Worm (Caenorhabditis elegans): ENCODE measurements around the gene kin-9.

Gene kin-9

DNA sequence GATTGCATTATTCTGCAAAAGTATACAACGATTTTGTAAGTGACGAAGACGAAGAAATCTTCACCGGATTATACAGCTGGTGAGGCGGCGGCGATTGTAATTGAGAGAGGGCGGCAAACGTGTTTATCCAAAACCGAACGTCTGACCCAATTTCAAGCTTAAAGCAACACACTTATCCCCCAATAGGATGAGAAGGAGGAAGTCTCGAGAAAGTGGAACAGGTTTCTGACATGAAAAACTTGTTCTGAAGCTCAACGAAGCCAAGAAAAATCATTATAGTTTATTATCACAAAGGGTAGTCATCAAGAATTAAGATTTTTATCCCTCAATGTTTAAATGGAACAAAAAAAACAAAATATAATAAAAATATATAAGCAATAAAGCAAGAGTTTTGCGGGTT, 14.1 kb upstream of the kin-9 start, which contains the start of gene spp-13:
Gene spp-13 (minus strand): TSS at position 143 of the 400 bp plus-strand sequence.
- TF ChIP-seq blmp-1 (tag; optimal IDR thresholded peaks at IDR 0.05) (peak; percentile 56), zag-1 (tag; optimal IDR thresholded peaks at IDR 0.05) (no peak)

DNA sequence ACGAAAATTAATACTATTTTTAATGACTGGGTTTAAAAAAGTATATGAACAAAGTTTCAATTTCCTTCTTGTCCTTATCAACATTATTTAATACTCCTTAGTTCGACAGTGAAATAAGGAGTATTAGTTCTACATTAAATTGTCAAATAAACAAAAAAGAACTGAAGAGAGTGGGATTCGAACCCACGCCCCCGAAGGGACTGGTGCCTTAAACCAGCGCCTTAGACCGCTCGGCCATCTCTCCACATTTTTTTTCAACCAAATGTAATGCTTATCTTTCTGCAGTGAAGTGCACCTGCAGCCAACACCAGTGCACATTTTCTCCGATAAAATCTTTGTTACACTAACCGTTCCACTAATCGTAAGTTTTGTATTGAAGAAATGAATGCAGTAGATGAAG, 13.2 kb upstream of the kin-9 start:
- TF ChIP-seq Y116A8C.19 (tag; optimal IDR thresholded peaks at IDR 0.05; ENCODE audit: borderline replicate concordance) (no peak), nhr-12 (tag; optimal IDR thresholded peaks at IDR 0.05) (no peak), pqm-1 (tag; optimal IDR thresholded peaks at IDR 0.05) (no peak), nhr-76 (tag; optimal IDR thresholded peaks at IDR 0.05) (no peak), lin-35 (GFP tag; optimal IDR thresholded peaks at IDR 0.05) (peak in 1 of 2 experiments; percentile 26), grh-1 (GFP tag; IDR thresholded peaks at IDR 0.05) (no peak), nhr-19 (GFP tag; conservative IDR thresholded peaks at IDR 0.05) (no peak), lir-3 (tag; optimal IDR thresholded peaks at IDR 0.05; ENCODE audit: poor library complexity) (peak; percentile 17), ztf-4 (tag; optimal IDR thresholded peaks at IDR 0.05) (no peak), ceh-90 (tag; optimal IDR thresholded peaks at IDR 0.05) (no peak), ces-1 (GFP tag; optimal IDR thresholded peaks at IDR 0.05) (no peak), dsc-1 (tag; optimal IDR thresholded peaks at IDR 0.05) (no peak), nhr-71 (tag; optimal IDR thresholded peaks at IDR 0.05) (peak; percentile 2), fos-1 (tag; optimal IDR thresholded peaks at IDR 0.05) (no peak), isw-1 (GFP tag; IDR thresholded peaks at IDR 0.05) (no peak), nhr-85 (tag) (peak; percentile 62), lin-14 (GFP tag; optimal IDR thresholded peaks at IDR 0.05) (no peak), nhr-20 (tag; optimal IDR thresholded peaks at IDR 0.05) (peak; percentile 10), nhr-84 (tag; optimal IDR thresholded peaks at IDR 0.05) (no peak), ceh-88 (GFP tag; IDR thresholded peaks at IDR 0.05) (no peak), rnt-1 (tag; optimal IDR thresholded peaks at IDR 0.05) (peak; percentile 7), tlp-1 (tag; optimal IDR thresholded peaks at IDR 0.05) (no peak), ets-5 (GFP tag; IDR thresholded peaks at IDR 0.05) (no peak), hlh-17 (GFP tag; optimal IDR thresholded peaks at IDR 0.05; ENCODE audit: borderline replicate concordance) (no peak)

ce11 chrX:8421594-8421993, 10.9 kb upstream of the kin-9 start:
- TF ChIP-seq lsy-2 (tag; optimal IDR thresholded peaks at IDR 0.05) (no peak), alr-1 (tag; optimal IDR thresholded peaks at IDR 0.05; ENCODE audit: borderline replicate concordance) (peak; percentile 77), ceh-8 (GFP tag; optimal IDR thresholded peaks at IDR 0.05) (no peak), ets-5 (GFP tag; IDR thresholded peaks at IDR 0.05) (no peak)

ce11 chrX:8422020-8422419, 10.4 kb upstream of the kin-9 start, which contains the start of gene tag-123:
TSS of gene tag-123 (minus strand) at chrX:8422055.
- TF ChIP-seq nhr-76 (tag; optimal IDR thresholded peaks at IDR 0.05) (no peak), snpc-4 (tag; optimal IDR thresholded peaks at IDR 0.05) (no peak), C04F5.9 (tag; optimal IDR thresholded peaks at IDR 0.05) (no peak), zip-4 (GFP tag; optimal IDR thresholded peaks at IDR 0.05) (no peak), nhr-71 (tag; optimal IDR thresholded peaks at IDR 0.05) (peak; percentile 70), aha-1 (tag; optimal IDR thresholded peaks at IDR 0.05) (no peak), ztf-4 (tag; optimal IDR thresholded peaks at IDR 0.05) (no peak), xbp-1 (tag; optimal IDR thresholded peaks at IDR 0.05) (peak; percentile 69), unc-98 (GFP tag; IDR thresholded peaks at IDR 0.05) (no peak), tlp-1 (tag; optimal IDR thresholded peaks at IDR 0.05) (no peak), ceh-88 (GFP tag; IDR thresholded peaks at IDR 0.05) (no peak), nhr-20 (tag; optimal IDR thresholded peaks at IDR 0.05) (peak; percentile 63), efl-1 (optimal IDR thresholded peaks at IDR 0.05) (peak; percentile 47 to 61), efl-1 (GFP tag; optimal IDR thresholded peaks at IDR 0.05 in 1 of 2) (peak; percentile 30 to 91), vab-15 (tag; optimal IDR thresholded peaks at IDR 0.05) (no peak), fkh-4 (tag; optimal IDR thresholded peaks at IDR 0.05; ENCODE audit: borderline replicate concordance) (no peak), rnt-1 (tag; optimal IDR thresholded peaks at IDR 0.05) (peak; percentile 48), zag-1 (tag; optimal IDR thresholded peaks at IDR 0.05) (no peak), C16A3.4 (tag; optimal IDR thresholded peaks at IDR 0.05) (peak; percentile 52), snu-23 (GFP tag; optimal IDR thresholded peaks at IDR 0.05) (peak; percentile 70), blmp-1 (tag; optimal IDR thresholded peaks at IDR 0.05) (peak; percentile 68), ceh-8 (GFP tag; optimal IDR thresholded peaks at IDR 0.05) (no peak), hlh-17 (GFP tag; optimal IDR thresholded peaks at IDR 0.05; ENCODE audit: borderline replicate concordance) (no peak), F16B12.6 (tag; optimal IDR thresholded peaks at IDR 0.05) (no peak), C34B4.2 (tag; optimal IDR thresholded peaks at IDR 0.05) (no peak), mef-2 (tag; optimal IDR thresholded peaks at IDR 0.05) (no peak), nhr-19 (GFP tag; conservative IDR thresholded peaks at IDR 0.05) (peak; percentile 47), nhr-47 (tag; optimal IDR thresholded peaks at IDR 0.05) (peak; percentile 58), tbx-2 (tag; optimal IDR thresholded peaks at IDR 0.05) (peak; percentile 50), alr-1 (tag; optimal IDR thresholded peaks at IDR 0.05; ENCODE audit: borderline replicate concordance) (no peak), grh-1 (GFP tag; IDR thresholded peaks at IDR 0.05) (no peak), nhr-28 (tag; optimal IDR thresholded peaks at IDR 0.05) (no peak)

Data from whole organism, L1 larva.